Fruit fly (Drosophila melanogaster) Kc167 (cell line): Measurements from ENCODE around the gene CG1764.

ENCODE experiments used
- Myc ChIP-seq: fragments of >200 bp; optimal IDR thresholded peaks from 2 replicates; lab custom pipeline; 2017; ENCODE audit warnings: missing external identifiers
- Sin3A ChIP-seq: fragments of >200 bp; optimal IDR thresholded peaks from 2 replicates; lab custom pipeline; 2018; ENCODE audit warnings: missing external identifiers
- h ChIP-seq: fragments of >200 bp; optimal IDR thresholded peaks from 3 replicates; lab custom pipeline; 2018; ENCODE audit warnings: missing external identifiers
- insv ChIP-seq: fragments of >200 bp; optimal IDR thresholded peaks from 3 replicates; lab custom pipeline; 2018; ENCODE audit warnings: missing external identifiers
- psq ChIP-seq: fragments of >200 bp; optimal IDR thresholded peaks from 2 replicates; lab custom pipeline; 2017; ENCODE audit warnings: missing external identifiers
- ttk ChIP-seq: sonication (Bioruptor generic); optimal IDR thresholded peaks from 2 replicates; lab custom pipeline; 2017; ENCODE audit warnings: missing external identifiers

CG1764 gene

DNA sequence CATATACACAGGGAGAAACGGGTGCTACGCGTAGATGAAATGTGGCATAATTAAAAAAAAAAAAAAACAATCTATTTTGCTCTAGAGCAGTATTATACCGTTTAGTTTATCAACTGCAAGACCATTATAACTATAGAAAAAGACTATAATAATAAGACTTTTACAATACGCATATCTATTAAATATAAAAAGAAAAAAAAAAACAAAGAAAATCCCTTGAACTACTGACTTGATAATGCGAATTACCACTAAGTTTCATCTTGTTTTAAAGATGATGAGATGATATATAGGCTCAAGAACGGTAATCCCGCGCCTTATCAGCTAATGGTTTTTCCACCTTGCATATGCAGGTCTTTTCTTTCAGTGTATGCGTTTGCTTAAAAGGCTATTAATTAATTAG, 5.0 kb upstream of the CG1764 start:
- no peak for TF ChIP-seq psq (lab: Kevin White, UChicago)
- TF ChIP-seq ttk: no peak
- no peak for TF ChIP-seq Sin3A (lab: Kevin White, UChicago)
- no peak for TF ChIP-seq Myc (lab: Kevin White, UChicago)
- TF ChIP-seq h (lab: Kevin White, UChicago): no peak
- no peak for TF ChIP-seq insv (lab: Kevin White, UChicago)

DNA sequence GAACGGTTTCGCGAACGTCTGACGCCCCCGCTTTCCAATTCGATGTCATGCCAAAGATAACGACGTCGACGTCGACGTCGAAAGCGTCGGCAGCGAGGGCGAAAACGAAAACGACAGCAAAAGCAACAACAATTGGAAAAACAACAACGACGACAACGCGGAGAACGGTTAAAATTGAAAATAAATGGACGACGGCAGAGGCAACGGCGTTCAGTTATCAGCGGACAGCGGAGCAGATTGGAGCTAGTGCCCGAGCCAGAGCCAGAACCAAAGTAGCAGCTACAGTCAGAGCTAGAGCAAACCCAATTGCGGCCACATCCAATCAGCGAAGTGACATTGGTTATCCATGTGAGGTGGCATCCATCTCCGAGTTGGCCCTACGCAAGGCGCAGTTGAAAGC, 3.1 kb upstream of the CG1764 start:
- no peak for TF ChIP-seq ttk
- no peak for TF ChIP-seq h (lab: Kevin White, UChicago)
- no peak for TF ChIP-seq psq (lab: Kevin White, UChicago)
- TF ChIP-seq insv (lab: Kevin White, UChicago): no peak
- TF ChIP-seq Myc (lab: Kevin White, UChicago): no peak
- no peak for TF ChIP-seq Sin3A (lab: Kevin White, UChicago)

DNA sequence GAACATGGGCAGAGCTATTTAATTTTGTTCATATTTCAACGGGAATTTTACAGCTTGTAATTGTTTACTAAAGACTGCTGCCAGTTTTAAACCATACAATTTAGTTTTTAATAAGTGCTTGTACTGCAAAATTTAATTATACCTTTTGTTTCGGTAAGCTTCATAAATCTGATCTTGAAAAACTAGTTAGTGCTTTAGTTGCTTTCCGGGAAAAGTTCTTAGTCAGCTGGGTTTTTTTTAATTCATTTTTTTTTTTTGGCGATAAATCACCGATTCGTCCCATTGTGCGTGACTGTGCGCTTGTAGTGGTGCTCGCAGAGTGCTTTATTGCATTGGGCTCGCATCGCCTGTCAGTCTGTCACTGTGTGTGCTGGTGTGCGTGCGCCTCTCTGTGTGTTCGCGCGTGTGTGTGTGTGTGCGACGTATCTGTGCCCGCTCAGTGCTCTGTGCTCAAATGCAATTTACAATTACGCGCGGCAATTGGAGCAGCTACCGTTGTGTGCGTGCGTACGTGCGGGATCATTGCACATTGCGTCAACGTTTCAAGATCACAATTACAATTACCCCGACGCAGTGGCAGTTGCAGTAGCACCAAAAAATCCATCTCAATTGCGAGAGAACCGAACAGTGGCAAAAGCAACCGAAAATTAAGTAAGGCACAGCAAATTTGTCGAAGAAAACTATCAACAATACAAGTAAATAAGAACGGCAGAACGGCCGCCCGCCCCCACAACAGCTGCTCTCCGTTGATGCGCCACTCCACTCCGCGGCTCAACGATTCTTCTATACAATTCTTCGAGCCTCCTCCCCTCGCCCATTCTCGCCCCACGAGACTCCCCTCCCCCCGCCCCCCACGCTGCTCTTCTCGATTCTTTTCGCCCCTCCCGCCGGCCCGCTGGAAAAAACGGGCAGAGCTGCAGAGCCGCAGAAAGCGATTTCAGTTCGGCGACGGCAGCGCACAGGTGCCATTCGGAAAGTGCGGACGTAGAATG, 1.7 kb upstream of the CG1764 start:
- no peak for TF ChIP-seq h (lab: Kevin White, UChicago)

DNA sequence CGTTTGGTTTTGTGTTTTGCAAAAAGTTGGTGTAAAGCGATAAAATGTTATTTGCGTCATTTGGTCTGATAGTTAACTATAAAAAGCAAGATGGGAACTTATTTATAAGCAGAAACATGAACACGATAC, 1.2 kb upstream of the CG1764 start, which contains the start of gene IP3K2:
Gene IP3K2 (plus strand): TSS at position 107 of the 129 bp plus-strand sequence.
- TF ChIP-seq psq (lab: Kevin White, UChicago) (no peak), h (lab: Kevin White, UChicago) (no peak), Sin3A (lab: Kevin White, UChicago) (no peak), insv (lab: Kevin White, UChicago) (no peak)

DNA sequence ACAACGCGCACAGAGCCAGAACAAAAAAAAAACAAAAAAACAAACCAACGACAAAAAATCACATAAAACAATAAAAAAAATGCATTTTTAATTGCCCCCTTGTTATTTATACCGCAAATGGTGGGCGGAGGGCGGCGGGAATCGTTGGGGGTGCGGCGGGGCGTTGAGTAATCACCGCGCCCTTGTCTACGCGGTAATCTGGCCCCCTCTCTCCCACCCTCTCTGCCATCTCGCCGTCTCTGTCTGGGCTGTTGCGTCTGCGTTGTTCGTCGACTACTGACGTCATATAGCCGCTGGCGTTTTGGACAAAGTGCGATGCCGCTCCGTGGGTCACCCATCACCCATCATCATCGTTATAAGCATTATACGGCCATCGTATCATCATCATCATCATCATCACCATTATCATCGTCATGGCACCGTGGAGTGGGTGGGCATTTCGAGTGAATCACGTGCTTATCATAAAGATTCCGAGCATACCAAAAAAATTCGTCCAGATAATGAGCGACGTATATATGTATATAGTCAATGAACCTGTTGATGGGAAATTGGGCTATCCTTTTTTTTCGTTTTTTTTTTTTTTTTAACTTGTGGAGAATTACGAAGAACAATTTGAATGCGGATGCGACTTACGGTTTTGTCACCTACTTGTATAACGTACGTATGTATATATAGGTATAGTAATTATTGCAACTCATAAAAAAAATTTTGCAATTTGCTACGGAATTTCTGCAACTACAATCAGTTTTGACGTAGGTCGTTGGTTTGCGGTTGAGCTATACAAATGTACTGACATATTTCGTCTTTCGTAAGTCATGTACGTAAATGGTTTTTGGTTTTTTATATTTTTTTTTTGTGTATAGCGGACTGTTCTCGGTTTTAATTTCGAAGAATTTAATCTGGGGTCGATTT, 656 bp upstream of the CG1764 start:
- no peak for TF ChIP-seq ttk
- no peak for TF ChIP-seq psq (lab: Kevin White, UChicago)
- no peak for TF ChIP-seq Sin3A (lab: Kevin White, UChicago)

DNA sequence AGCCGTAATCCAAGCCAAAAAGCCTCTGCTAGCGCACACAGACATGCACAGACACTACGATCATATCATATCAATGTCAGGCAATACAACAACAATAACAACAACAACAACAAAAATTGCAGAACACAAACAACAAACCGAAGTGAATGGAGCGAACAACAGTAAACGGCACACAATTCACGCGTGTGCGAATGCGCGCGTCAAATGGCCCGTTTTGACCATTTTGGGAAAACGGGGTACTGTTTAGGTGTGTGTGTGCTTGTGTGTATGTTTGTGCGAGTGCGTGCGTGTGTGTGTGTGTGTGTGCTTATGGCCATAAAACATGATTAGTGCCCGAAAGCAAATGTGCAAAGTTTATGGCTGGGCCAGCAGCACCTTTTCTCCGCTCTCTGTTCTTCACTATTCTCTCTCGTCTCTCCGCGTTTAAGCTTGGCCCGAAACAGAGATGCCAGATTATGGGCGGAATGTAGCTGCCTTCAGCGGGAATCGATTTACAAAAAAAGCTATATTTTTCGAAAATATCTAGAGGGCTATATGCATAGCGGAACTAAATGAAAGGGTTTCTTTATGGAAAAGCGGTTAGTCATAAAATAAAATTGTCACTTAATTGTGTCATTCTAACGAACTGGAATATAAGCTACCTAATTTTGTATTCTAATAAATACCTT, 1.2 kb downstream of the CG1764 start:
- TF ChIP-seq insv (lab: Kevin White, UChicago) (no peak), ttk (no peak), psq (lab: Kevin White, UChicago) (no peak), Sin3A (lab: Kevin White, UChicago) (no peak)

DNA sequence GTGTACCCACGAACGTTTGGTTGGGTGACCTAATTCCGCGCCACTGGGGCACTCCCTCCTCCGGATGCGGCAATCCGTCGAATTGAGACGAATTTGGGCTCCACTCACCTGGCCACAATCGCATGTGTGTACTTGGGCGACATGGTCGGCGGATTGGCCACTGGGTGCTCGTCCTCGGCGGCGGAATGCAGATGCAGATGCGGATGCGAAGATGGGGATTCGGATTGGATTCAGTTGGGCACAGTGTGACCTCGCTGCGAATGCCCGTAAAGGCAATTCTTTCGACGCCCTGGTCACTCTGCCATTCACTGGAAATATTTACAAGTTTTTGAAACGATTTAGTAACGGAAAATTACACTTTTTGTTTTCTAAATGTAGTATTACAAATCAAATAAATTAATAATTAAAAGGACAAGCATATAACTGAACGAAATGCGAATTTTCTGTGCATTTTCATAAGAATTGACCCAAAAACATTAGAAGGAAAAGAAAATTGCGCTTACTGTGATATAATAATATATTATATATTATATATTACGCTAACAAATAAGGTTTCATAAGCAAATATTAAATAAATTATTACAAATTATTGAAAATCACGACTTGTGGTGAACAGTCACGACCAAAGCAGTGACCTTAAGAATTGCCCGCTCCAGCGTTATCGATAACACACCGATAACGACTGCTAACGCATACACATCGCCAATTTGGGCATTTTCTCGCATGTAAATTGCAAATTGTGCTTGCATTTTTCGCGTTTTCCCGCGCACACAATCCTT, 5.6 kb downstream of the CG1764 start, which contains the start of gene CG1622:
Gene CG1622 (plus strand): TSS at position 678 of the 779 bp plus-strand sequence.
- no peak for TF ChIP-seq Myc (lab: Kevin White, UChicago)
- no peak for TF ChIP-seq ttk
- TF ChIP-seq psq (lab: Kevin White, UChicago): no peak
- TF ChIP-seq h (lab: Kevin White, UChicago): no peak

DNA sequence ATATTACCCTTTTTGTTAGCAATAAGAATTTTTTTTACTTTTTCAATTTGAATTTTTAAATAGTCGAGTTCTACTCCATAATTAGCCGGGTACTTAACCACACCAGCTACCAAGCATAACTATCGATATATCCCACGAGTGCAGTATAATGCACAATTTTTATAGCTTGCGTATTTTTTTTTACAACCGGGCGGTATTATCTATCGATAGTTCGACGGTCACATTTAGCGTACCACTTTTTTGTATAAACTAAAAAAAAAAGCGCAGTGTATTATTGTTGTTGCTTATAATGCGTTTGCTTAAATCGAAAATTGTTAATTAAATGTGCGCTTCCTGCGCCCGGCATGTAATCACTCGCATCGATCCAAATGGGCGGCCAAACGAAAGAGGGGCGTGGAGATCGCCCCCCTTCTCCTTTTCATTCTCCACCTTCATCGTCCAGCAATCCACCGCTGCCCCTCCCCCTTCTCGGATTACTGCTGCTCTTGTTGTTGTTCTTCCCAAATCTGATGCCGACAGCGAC, 14.3 kb downstream of the CG1764 start, which contains the start of gene Remo:
Gene Remo (plus strand): TSS at position 198 of the 523 bp plus-strand sequence.
- TF ChIP-seq ttk: no peak
- no peak for TF ChIP-seq psq (lab: Kevin White, UChicago)
- no peak for TF ChIP-seq insv (lab: Kevin White, UChicago)

DNA sequence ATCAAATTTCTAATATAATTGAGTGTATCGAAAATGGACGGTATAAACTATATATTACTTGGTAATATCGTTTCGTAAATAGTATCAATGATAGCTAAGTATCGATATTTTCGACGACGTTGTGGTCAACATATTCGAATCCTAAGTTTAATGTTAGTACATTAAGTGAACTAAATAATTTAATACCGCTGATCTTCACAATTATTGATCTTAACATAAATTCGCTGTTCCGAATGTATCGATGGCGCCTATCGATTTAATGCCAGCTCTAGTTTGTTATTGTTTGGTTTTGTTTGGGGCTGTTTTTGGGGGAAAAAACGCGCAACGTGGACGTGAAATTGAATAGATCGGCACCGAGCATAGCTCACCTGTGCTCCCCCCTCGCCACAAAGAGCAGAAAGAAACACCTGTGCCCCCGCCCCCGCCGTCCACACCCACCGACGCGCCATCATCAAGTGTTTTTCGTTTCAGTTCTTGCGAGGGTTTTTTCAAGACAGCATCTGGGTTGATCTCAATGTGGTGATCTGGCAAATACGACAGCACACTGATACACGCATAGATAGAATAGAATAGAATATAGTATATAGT, 16.4 kb downstream of the CG1764 start:
- TF ChIP-seq insv (lab: Kevin White, UChicago) (no peak), psq (lab: Kevin White, UChicago) (no peak), Sin3A (lab: Kevin White, UChicago) (no peak), ttk (no peak), Myc (lab: Kevin White, UChicago) (no peak), h (lab: Kevin White, UChicago) (no peak)

DNA sequence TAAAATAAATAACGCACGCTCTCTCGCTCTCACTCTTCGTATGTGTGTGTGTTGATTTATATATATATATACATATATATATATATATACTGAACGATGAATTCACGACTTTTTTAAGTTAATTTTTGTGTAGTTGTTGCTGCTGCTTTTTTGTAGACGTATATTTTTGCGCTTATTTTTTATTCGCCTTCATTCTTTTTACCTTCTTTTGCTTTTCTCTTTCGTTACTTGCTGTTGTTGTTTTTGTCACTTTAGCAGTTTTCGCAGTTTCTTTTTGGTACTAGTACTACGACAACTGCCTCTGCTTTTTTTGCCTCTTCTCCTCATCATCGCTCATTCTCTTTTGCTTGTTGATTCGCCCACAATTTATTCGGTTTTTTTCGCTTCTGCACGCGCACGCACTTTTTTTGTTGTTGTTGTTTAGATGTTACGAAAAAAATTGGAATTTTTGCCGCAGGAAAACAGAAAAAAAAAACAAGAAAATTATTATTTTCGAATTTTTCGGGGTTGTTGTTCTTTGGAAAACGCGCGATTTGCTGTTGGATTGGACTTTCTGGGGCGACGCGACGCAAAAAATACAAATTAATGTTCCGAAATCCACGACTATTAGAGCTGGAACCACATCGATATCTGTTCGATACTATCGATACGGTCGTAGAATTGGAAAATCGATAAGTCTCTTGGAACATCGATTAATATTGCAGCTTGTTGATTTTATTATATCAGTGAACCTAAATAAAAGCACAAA, 17.0 kb downstream of the CG1764 start, which contains the start of the genes HDAC4 and CG15743:
Gene HDAC4 (minus strand): TSS at position 632 of the 748 bp plus-strand sequence.
Gene CG15743 (plus strand): TSS at position 707 of the 748 bp plus-strand sequence.
- TF ChIP-seq Myc (lab: Kevin White, UChicago): no peak
- no peak for TF ChIP-seq psq (lab: Kevin White, UChicago)
